Fruit fly (Drosophila melanogaster) whole organism, wandering third instar larva: ENCODE measurements around the gene CG14015.

Source experiments
- Abd-B ChIP-seq: fragments of >200 bp; optimal IDR thresholded peaks from 2 replicates; lab custom pipeline; 2017; ENCODE audit warnings: missing biosample characterization, missing genetic modification characterization
- CG32264 ChIP-seq: fragments of 200-800 bp; sonication (Bioruptor generic); optimal IDR thresholded peaks from 2 replicates; lab custom pipeline; 2016; ENCODE audit warnings: missing biosample characterization, missing genetic modification characterization
- CG9705 ChIP-seq: fragments of 200-800 bp; sonication (Bioruptor generic); optimal IDR thresholded peaks from 2 replicates; lab custom pipeline; 2018; ENCODE audit warnings: missing biosample characterization, mild to moderate bottlenecking, missing genetic modification characterization
- CrebA ChIP-seq: fragments of 200-800 bp; sonication (Bioruptor generic); optimal IDR thresholded peaks from 2 replicates; lab custom pipeline; 2016; ENCODE audit warnings: missing biosample characterization, mild to moderate bottlenecking, missing genetic modification characterization, borderline replicate concordance
- Dfd ChIP-seq: fragments of >200 bp; optimal IDR thresholded peaks from 2 replicates; lab custom pipeline; 2017; ENCODE audit warnings: missing biosample characterization, missing genetic modification characterization
- Dif ChIP-seq: fragments of 200-275, 200-300 bp; sonication (Bioruptor generic); optimal IDR thresholded peaks from 2 replicates; lab custom pipeline; 2018; ENCODE audit warnings: missing biosample characterization, missing genetic modification characterization; ENCODE audit not compliant: partially characterized antibody
- GATAd ChIP-seq: sonication (Bioruptor generic); optimal IDR thresholded peaks from 2 replicates; lab custom pipeline; 2016; ENCODE audit warnings: missing biosample characterization, missing genetic modification characterization
- HLH106 ChIP-seq: fragments of 200-800 bp; optimal IDR thresholded peaks from 3 replicates; lab custom pipeline; 2019; ENCODE audit warnings: missing biosample characterization, mild to moderate bottlenecking, missing genetic modification characterization, moderate library complexity
- Hnf4 ChIP-seq: fragments of 200-800 bp; sonication (Bioruptor generic); optimal IDR thresholded peaks from 2 replicates; lab custom pipeline; 2016; ENCODE audit warnings: missing biosample characterization, mild to moderate bottlenecking, missing genetic modification characterization
- Hr78 ChIP-seq: fragments of >200 bp; optimal IDR thresholded peaks from 2 replicates; lab custom pipeline; 2017; ENCODE audit warnings: missing biosample characterization, missing genetic modification characterization
- Hr83 ChIP-seq: fragments of 200-300 bp; sonication (Bioruptor generic); optimal IDR thresholded peaks from 2 replicates; lab custom pipeline; 2016; ENCODE audit warnings: missing biosample characterization, mild to moderate bottlenecking, missing genetic modification characterization, moderate library complexity; ENCODE audit not compliant: poor library complexity, severe bottlenecking
- Jra ChIP-seq: sonication (Bioruptor generic); optimal IDR thresholded peaks from 2 replicates; lab custom pipeline; 2016; ENCODE audit warnings: missing biosample characterization, missing genetic modification characterization
- Mio ChIP-seq: sonication (Bioruptor generic); optimal IDR thresholded peaks from 2 replicates; lab custom pipeline; 2016; ENCODE audit warnings: missing biosample characterization, missing genetic modification characterization
- Myc ChIP-seq: fragments of >200 bp; optimal IDR thresholded peaks from 2 replicates; lab custom pipeline; 2017
- N ChIP-seq: fragments of >200 bp; optimal IDR thresholded peaks from 2 replicates; lab custom pipeline; 2018; ENCODE audit warnings: missing biosample characterization, missing external identifiers, missing genetic modification characterization
- OdsH ChIP-seq: fragments of 200-800 bp; sonication (Bioruptor generic); optimal IDR thresholded peaks from 2 replicates; lab custom pipeline; 2016; ENCODE audit warnings: missing biosample characterization, mild to moderate bottlenecking, missing genetic modification characterization
- Sp1 ChIP-seq: fragments of 200-800 bp; sonication (Bioruptor generic); optimal IDR thresholded peaks from 3 replicates; lab custom pipeline; 2019; ENCODE audit warnings: missing biosample characterization, mild to moderate bottlenecking, missing genetic modification characterization, moderate library complexity
- Vsx2 ChIP-seq: fragments of 200-300, 225-300 bp; sonication (Bioruptor generic); optimal IDR thresholded peaks from 2 replicates; lab custom pipeline; 2018; ENCODE audit warnings: missing biosample characterization, missing genetic modification characterization; ENCODE audit not compliant: partially characterized antibody
- br ChIP-seq: fragments of 200-800 bp; sonication (Bioruptor generic); optimal IDR thresholded peaks from 2 replicates; lab custom pipeline; 2016; ENCODE audit warnings: missing biosample characterization, missing genetic modification characterization
- brk ChIP-seq: fragments of 200-800 bp; sonication (Bioruptor generic); optimal IDR thresholded peaks from 2 replicates; lab custom pipeline; 2016; ENCODE audit warnings: missing biosample characterization, mild to moderate bottlenecking, missing genetic modification characterization
- dmrt93B ChIP-seq: fragments of 200-800 bp; sonication (Bioruptor generic); optimal IDR thresholded peaks from 2 replicates; lab custom pipeline; 2018; ENCODE audit warnings: missing biosample characterization, mild to moderate bottlenecking, missing genetic modification characterization
- ey ChIP-seq: fragments of 200-800 bp; sonication (Bioruptor generic); optimal IDR thresholded peaks from 2 replicates; lab custom pipeline; 2016; ENCODE audit warnings: missing biosample characterization, missing genetic modification characterization
- foxo ChIP-seq, 2 experiments: fragments of 200-800 bp; sonication (Bioruptor generic); optimal IDR thresholded peaks; 2 replicates in 1 of 2; 3 replicates in 1 of 2; lab custom pipeline; 2016 to 2017; ENCODE audit warnings: missing biosample characterization in 2 of 2, missing genetic modification characterization in 2 of 2
- fru ChIP-seq: fragments of 200-800 bp; sonication (Bioruptor generic); optimal IDR thresholded peaks from 3 replicates; lab custom pipeline; 2016; ENCODE audit warnings: missing biosample characterization, mild to moderate bottlenecking, missing genetic modification characterization
- h ChIP-seq: fragments of 200-800 bp; sonication (Bioruptor generic); optimal IDR thresholded peaks from 3 replicates; lab custom pipeline; 2016; ENCODE audit warnings: missing biosample characterization, mild to moderate bottlenecking, missing genetic modification characterization
- jim ChIP-seq: fragments of 175-275, 200-325 bp; sonication (Bioruptor generic); optimal IDR thresholded peaks from 2 replicates; lab custom pipeline; 2016; ENCODE audit warnings: missing biosample characterization, mild to moderate bottlenecking, missing genetic modification characterization
- rgr ChIP-seq: fragments of 200-800 bp; sonication (Bioruptor generic); optimal IDR thresholded peaks from 3 replicates; lab custom pipeline; 2016; ENCODE audit warnings: missing biosample characterization, mild to moderate bottlenecking, missing genetic modification characterization
- sage ChIP-seq: fragments of 200-800 bp; sonication (Bioruptor generic); optimal IDR thresholded peaks from 2 replicates; lab custom pipeline; 2016; ENCODE audit warnings: missing biosample characterization, mild to moderate bottlenecking, missing genetic modification characterization
- sv ChIP-seq: fragments of 200-800 bp; sonication (Bioruptor generic); optimal IDR thresholded peaks from 3 replicates; lab custom pipeline; 2016; ENCODE audit warnings: missing biosample characterization, missing genetic modification characterization
- tai ChIP-seq: sonication (Bioruptor generic); optimal IDR thresholded peaks from 2 replicates; lab custom pipeline; 2016; ENCODE audit warnings: missing biosample characterization, missing genetic modification characterization
- usp ChIP-seq: fragments of >200 bp; optimal IDR thresholded peaks from 2 replicates; lab custom pipeline; 2017; ENCODE audit warnings: missing biosample characterization, missing genetic modification characterization
- woc ChIP-seq: sonication (Bioruptor generic); optimal IDR thresholded peaks from 2 replicates; lab custom pipeline; 2016; ENCODE audit warnings: missing biosample characterization, mild to moderate bottlenecking, missing genetic modification characterization

The CG14015 gene

DNA sequence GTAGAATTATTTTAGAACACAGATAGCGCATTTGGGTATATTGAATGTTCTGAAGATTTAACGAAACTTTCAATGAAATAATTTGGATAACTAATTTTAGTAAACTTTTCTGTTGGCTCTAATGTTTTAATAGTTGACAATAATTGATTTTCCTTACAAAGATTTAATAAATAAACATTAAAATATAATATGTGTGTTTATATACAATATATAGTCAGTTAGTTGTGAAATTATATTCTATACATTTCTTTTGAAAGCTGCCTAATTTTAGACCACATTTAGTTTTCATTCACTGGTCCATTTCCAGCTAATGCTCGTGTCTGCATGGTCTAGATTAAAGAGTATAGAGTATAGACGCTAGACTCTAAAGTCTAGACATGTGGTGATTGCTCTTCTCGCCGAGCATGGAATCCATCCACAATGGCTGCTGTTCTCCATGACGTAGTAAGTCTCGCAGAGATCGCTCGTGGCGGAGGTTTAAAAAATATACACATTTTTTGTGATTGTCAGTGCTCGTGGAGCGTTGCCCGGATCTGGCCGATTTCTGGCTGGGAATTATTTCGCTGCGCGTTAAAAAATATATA is 19.9 kb upstream of the CG14015 start, which contains the start of gene GluRIIB:
Gene GluRIIB, plus strand, starts transcription at position 534 of the 584 bp plus-strand sequence.
- no peak for TF ChIP-seq HLH106 (tag; lab: Kevin White, UChicago)
- no peak for TF ChIP-seq Myc (lab: Kevin White, UChicago)
- TF ChIP-seq brk (GFP tag; lab: Kevin White, UChicago): no peak
- TF ChIP-seq OdsH: no peak

DNA sequence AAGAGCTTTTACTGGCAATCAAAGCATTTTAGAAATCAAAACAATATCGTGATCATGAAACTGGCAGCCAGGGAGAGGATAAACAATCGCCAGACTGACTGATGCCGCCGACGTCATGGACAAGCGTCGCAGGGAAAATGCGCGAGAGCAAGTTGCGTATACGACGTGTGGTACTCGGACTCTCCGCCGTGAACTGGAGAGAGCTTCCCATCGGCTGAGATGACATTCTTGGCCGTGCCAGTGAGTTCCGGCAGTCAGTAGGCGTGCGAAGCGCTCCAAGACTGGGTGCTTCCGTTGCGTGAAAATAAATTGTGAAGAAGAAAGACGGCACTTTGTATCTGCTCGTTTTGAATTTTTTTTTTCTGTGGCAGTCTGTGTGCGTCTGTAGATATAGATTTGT is 15.8 kb upstream of the CG14015 start, which contains the start of gene GluRIIA:
Gene GluRIIA, plus strand, starts transcription at position 255 of the 400 bp plus-strand sequence.
- TF ChIP-seq jim (no peak), Mio (GFP tag; lab: Kevin White, UChicago) (no peak), brk (GFP tag; lab: Kevin White, UChicago) (no peak), fru (no peak), usp (GFP tag; lab: Kevin White, UChicago) (no peak), tai (GFP tag; lab: Kevin White, UChicago) (no peak)

DNA sequence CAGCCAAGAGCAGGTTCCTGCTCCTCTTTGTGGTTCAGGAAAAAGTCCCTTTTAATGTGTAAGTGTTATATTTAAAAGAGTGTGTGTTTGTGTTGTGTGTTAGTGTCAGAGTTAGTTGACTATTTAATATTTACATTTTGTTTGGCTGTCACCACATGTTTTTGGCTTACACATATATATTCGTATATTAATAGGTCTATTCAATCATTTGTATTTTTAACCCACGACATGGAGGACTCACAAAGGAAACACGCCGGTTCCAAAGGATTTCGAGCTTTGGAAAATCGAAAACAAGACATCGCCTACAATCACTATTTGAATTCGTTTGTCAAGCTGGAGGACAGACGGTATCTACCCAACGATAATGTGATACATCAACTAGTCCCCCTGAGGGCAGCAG is 14.8 kb upstream of the CG14015 start, which contains the start of the genes CG14013 and CG14017:
Gene CG14013, minus strand, starts transcription at position 101 of the 400 bp plus-strand sequence.
Gene CG14017, plus strand, starts transcription at position 148 of the 400 bp plus-strand sequence.
- TF ChIP-seq h (GFP tag; lab: Kevin White, UChicago): no peak
- TF ChIP-seq Dfd (GFP tag; lab: Kevin White, UChicago): no peak
- no peak for TF ChIP-seq N (GFP tag; lab: Kevin White, UChicago)
- TF ChIP-seq sage: no peak
- no peak for TF ChIP-seq br (GFP tag; lab: Kevin White, UChicago)
- TF ChIP-seq, all 38 proteins: peak for 0

DNA sequence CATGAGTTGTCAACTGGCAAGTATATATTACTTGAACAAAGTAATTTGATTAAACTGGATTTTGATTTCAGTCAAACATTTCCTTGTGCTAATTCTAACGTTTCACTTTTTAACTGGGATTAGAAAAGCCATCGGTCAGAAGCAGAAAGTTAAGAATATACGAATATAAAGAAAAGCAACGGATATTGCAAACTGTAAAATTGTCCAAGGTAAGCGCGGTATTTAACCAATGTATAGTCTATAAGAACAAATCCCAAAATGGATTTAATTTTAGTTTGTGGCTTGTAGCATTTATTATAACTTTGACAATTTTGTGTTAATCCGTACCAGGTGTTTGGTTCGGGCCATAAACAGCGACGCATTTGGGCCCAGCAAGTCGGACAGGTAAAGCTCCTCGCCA is 12.5 kb upstream of the CG14015 start, which contains the start of gene CG18269:
Gene CG18269, plus strand, starts transcription at position 301 of the 400 bp plus-strand sequence.
- TF ChIP-seq sv (GFP tag; lab: Kevin White, UChicago) (no peak), fru (no peak)

DNA sequence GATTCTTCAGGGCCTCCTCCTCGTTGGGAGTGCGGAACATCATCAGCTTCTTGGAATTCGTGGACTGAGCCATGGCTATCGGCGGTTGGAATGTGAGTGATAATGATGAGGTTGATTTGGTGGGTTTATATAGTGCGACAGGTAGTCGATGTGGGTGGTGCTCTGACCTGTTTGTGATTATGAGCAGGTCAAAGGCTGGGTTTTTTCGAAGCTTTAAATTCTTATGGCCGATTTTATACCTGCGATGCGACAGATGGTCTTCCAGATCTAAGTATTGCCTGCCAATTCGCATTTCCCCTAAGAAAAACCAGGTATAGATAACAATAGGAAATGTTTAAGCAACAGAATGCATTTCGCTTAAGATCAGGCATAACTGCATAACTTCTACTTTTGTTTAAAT is 11.7 kb upstream of the CG14015 start, which contains the start of gene CG14014:
Gene CG14014, minus strand, starts transcription at position 101 of the 400 bp plus-strand sequence.
- no peak for TF ChIP-seq CrebA
- no peak for TF ChIP-seq N (GFP tag; lab: Kevin White, UChicago)
- TF ChIP-seq CG9705: no peak
- no peak for TF ChIP-seq Vsx2
- no peak for TF ChIP-seq ey (GFP tag; lab: Kevin White, UChicago)
- no peak for TF ChIP-seq jim
- TF ChIP-seq Myc (lab: Kevin White, UChicago): no peak
- TF ChIP-seq tai (GFP tag; lab: Kevin White, UChicago): no peak
- no peak for TF ChIP-seq brk (GFP tag; lab: Kevin White, UChicago)
- no peak for TF ChIP-seq Jra (GFP tag; lab: Kevin White, UChicago)
- TF ChIP-seq GATAd (GFP tag; lab: Kevin White, UChicago): no peak
- no peak for TF ChIP-seq Hr78
- no peak for TF ChIP-seq CG32264 (GFP tag; lab: Kevin White, UChicago)
- TF ChIP-seq dmrt93B (GFP tag; lab: Kevin White, UChicago): no peak
- TF ChIP-seq Mio (GFP tag; lab: Kevin White, UChicago): no peak

DNA sequence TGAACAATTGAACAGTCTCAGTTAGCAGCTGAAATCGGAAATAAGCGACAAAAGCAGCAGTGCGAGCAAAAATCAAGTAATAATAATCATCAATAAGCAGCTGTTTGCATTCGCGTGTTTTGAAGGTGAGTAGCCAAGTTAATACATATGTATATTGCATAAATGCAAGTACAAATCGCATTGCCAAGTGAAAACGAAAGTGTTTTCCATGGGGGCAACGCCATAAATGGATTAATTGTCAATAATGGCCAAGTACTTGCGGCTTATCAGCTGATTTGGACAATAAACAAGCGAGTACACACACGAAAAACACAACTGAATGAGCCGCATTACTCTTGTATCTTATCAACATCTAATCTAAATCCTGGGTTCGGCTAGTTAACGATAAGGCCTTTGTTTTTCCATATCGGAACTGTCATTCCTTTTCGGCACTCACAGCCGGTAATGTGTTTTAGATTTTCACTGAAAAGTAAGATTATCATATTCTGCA is 8.3 kb upstream of the CG14015 start:
- TF ChIP-seq rgr: peak; percentile 67
- TF ChIP-seq Dif (GFP tag; lab: Kevin White, UChicago): peak; percentile 13
- TF ChIP-seq HLH106 (tag; lab: Kevin White, UChicago): no peak

DNA sequence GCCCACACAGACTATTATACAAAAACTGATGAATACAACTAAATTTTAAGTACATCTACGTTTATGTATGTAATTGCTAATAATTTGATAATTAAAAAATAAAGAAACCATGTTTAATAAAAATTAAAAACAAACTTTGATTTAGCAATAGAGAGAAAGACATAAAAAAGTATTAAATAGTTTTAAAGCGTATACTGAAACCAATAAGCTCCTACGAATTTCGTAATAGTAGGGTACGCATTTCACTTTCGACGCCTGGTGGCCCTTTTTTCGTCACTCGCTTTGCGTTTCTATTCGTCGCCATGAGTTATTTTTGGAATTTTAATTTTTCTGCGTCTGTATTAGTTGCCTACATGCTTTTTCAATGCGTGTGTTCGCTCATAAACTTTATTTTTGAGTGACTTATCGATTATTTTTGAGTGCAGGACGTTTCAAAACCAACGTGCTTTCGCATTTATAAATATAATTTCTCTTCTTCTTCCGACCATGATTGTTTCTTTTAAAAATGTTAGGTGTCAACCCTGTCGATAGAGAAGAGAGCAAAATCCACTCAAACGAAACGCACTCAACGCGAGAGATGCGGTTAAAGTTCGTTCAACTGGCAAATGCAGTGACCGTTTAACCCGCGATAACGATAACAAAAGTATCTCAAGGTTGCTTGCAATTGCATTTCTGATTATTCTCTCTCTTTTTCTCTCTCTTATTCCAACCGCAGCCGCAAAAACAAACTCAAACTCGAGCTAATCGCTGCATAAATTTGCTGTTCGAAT is 7.7 kb upstream of the CG14015 start, which contains the start of gene Oscillin:
Gene Oscillin, plus strand, starts transcription at position 569 of the 770 bp plus-strand sequence.
- TF ChIP-seq tai (GFP tag; lab: Kevin White, UChicago) (no peak), OdsH (peak; percentile 20), Mio (GFP tag; lab: Kevin White, UChicago) (no peak), Sp1 (no peak), Myc (lab: Kevin White, UChicago) (no peak), foxo (GFP tag; optimal IDR thresholded peaks at IDR 0.05; lab: Kevin White, UChicago) (peak in 1 of 2 experiments; percentile 70), Dfd (GFP tag; lab: Kevin White, UChicago) (no peak), CG32264 (GFP tag; lab: Kevin White, UChicago) (no peak), woc (peak; percentile 71), Abd-B (GFP tag; lab: Kevin White, UChicago) (no peak), CG9705 (peak; percentile 3), Hr83 (GFP tag; lab: Kevin White, UChicago) (no peak), Dif (GFP tag; lab: Kevin White, UChicago) (no peak), GATAd (GFP tag; lab: Kevin White, UChicago) (no peak), br (GFP tag; lab: Kevin White, UChicago) (peak; percentile 26), Hnf4 (GFP tag; lab: Kevin White, UChicago) (peak; percentile 14), Hr78 (no peak), Vsx2 (peak; percentile 56), CrebA (no peak), N (GFP tag; lab: Kevin White, UChicago) (no peak), dmrt93B (GFP tag; lab: Kevin White, UChicago) (peak; percentile 61), usp (GFP tag; lab: Kevin White, UChicago) (no peak), fru (peak; percentile 48), ey (GFP tag; lab: Kevin White, UChicago) (peak; percentile 28)
